Worm (Caenorhabditis elegans) whole organism, early embryonic: ENCODE results near the gene H14N18.2.

Experiments
- B0310.2 ChIP-seq: sonication (generic microtip); optimal IDR thresholded peaks from 2 replicates; lab custom pipeline; 2016; ENCODE audit warnings: mild to moderate bottlenecking, missing genetic modification characterization, missing compliant biosample characterization
- F13C5.2 ChIP-seq: sonication (generic microtip); optimal IDR thresholded peaks from 2 replicates; lab custom pipeline; 2017; ENCODE audit warnings: mild to moderate bottlenecking, missing genetic modification characterization, inconsistent platforms, missing compliant biosample characterization
- aly-1 ChIP-seq: sonication (generic microtip); optimal IDR thresholded peaks from 2 replicates; lab custom pipeline; 2016; ENCODE audit warnings: missing genetic modification characterization, missing compliant biosample characterization
- ama-1 ChIP-seq: fragments of 150-350 bp; optimal IDR thresholded peaks from 2 replicates; lab custom pipeline; 2014
- ceh-13 ChIP-seq: fragments of 200-800 bp; sonication (Bioruptor generic); optimal IDR thresholded peaks from 2 replicates; lab custom pipeline; 2018; ENCODE audit warnings: mild to moderate bottlenecking, missing genetic modification characterization, missing compliant biosample characterization
- ets-7 ChIP-seq: sonication (generic microtip); optimal IDR thresholded peaks from 2 replicates; lab custom pipeline; 2016; ENCODE audit warnings: missing genotype, missing genetic modification characterization, missing compliant biosample characterization
- flt-1 ChIP-seq: fragments of 200-800 bp; sonication (Bioruptor generic); IDR thresholded peaks from 2 replicates; pipeline ENCODE4 v1.3.6; 2022; ENCODE audit warnings: missing genetic modification characterization, missing compliant biosample characterization
- hmbx-1 ChIP-seq: sonication (generic microtip); optimal IDR thresholded peaks from 2 replicates; lab custom pipeline; 2016; ENCODE audit warnings: mild to moderate bottlenecking, missing genetic modification characterization, missing compliant biosample characterization
- hmg-4 ChIP-seq: fragments of 200-800 bp; sonication (Bioruptor generic); optimal IDR thresholded peaks from 2 replicates; lab custom pipeline; 2018; ENCODE audit warnings: mild to moderate bottlenecking, missing genetic modification characterization, missing compliant biosample characterization
- hnd-1 ChIP-seq: sonication (generic microtip); optimal IDR thresholded peaks from 2 replicates; lab custom pipeline; 2016; ENCODE audit warnings: missing genetic modification characterization, missing compliant biosample characterization
- pes-1 ChIP-seq: fragments of 200-800 bp; sonication (Bioruptor generic); IDR thresholded peaks from 2 replicates; pipeline ENCODE4 v1.3.6; 2022; ENCODE audit warnings: missing genetic modification reagents, missing genetic modification characterization, missing compliant biosample characterization
- scrt-1 ChIP-seq: fragments of 200-800 bp; sonication (Bioruptor generic); IDR thresholded peaks from 2 replicates; pipeline ENCODE4 v1.3.6; 2022; ENCODE audit warnings: missing genetic modification characterization, missing compliant biosample characterization
- sea-1 ChIP-seq: fragments of 200-800 bp; sonication (Bioruptor generic); conservative IDR thresholded peaks from 2 replicates; pipeline ENCODE4 v1.3.6; 2022; ENCODE audit warnings: missing genetic modification characterization, missing compliant biosample characterization
- tbx-11 ChIP-seq: fragments of 200-800 bp; sonication (Bioruptor generic); IDR thresholded peaks from 2 replicates; pipeline ENCODE4 v1.3.6; 2022; ENCODE audit warnings: missing genetic modification characterization, missing compliant biosample characterization
- tbx-37 ChIP-seq: fragments of 200-800 bp; sonication (Bioruptor generic); conservative IDR thresholded peaks from 2 replicates; pipeline ENCODE4 v1.3.6; 2022; ENCODE audit warnings: missing genetic modification reagents, missing genetic modification characterization, missing compliant biosample characterization
- tra-4 ChIP-seq: sonication (generic microtip); optimal IDR thresholded peaks from 2 replicates; lab custom pipeline; 2017; ENCODE audit warnings: missing genetic modification characterization, missing compliant biosample characterization

H14N18.2 gene

ce11 chrV:8932318-8932717, at the start of gene H14N18.2:
Gene H14N18.2, plus strand, starts transcription at chrV:8932618.
- TF ChIP-seq tra-4 (tag; lab: Kevin White, UChicago) (no peak), ceh-13 (GFP tag; lab: Kevin White, UChicago) (no peak), tbx-11 (GFP tag; lab: Robert Waterston, UW) (no peak), scrt-1 (GFP tag; lab: Robert Waterston, UW) (no peak), F13C5.2 (tag; lab: Kevin White, UChicago) (no peak), hmg-4 (GFP tag; lab: Kevin White, UChicago) (no peak), flt-1 (GFP tag; lab: Robert Waterston, UW) (no peak), sea-1 (GFP tag; lab: Robert Waterston, UW) (no peak), B0310.2 (tag; lab: Kevin White, UChicago) (no peak)

ce11 chrV:8897942-8898419, 34.4 kb upstream of the H14N18.2 start, which contains the start of the genes his-17 and his-18:
Gene his-17, minus strand, starts transcription at chrV:8897992.
Gene his-18, plus strand, starts transcription at chrV:8898228.
- TF ChIP-seq tbx-11 (GFP tag; lab: Robert Waterston, UW) = peak; percentile 61; the same call in 1 of the 2 replicates
- TF ChIP-seq pes-1 (GFP tag; lab: Robert Waterston, UW) = peak; percentile 77
- peak; percentile 45; the same call in 1 of the 2 replicates for TF ChIP-seq flt-1 (GFP tag; lab: Robert Waterston, UW)
- TF ChIP-seq tbx-37 (GFP tag; lab: Robert Waterston, UW) = peak; percentile 22; the same call in 1 of the 2 replicates
- peak; percentile 73 for TF ChIP-seq sea-1 (GFP tag; lab: Robert Waterston, UW)
- peak; percentile 56; the same call in 1 of the 2 replicates for TF ChIP-seq scrt-1 (GFP tag; lab: Robert Waterston, UW)

- TF ChIP-seq tbx-37 (GFP tag; lab: Robert Waterston, UW) (no peak), ama-1 (lab: Kevin White, UChicago) (peak; percentile 54)
Measured at ce11 chrV:8898756-8899155, 33.7 kb upstream of the H14N18.2 start, which contains the start of gene frpr-13. Gene frpr-13, plus strand, starts transcription at chrV:8899056.

- no peak for TF ChIP-seq ceh-13 (GFP tag; lab: Kevin White, UChicago)
- no peak for TF ChIP-seq hmbx-1 (tag; lab: Kevin White, UChicago)
- TF ChIP-seq pes-1 (GFP tag; lab: Robert Waterston, UW) = no peak
- no peak for TF ChIP-seq scrt-1 (GFP tag; lab: Robert Waterston, UW)
- TF ChIP-seq tbx-37 (GFP tag; lab: Robert Waterston, UW) = no peak
- no peak for TF ChIP-seq hmg-4 (GFP tag; lab: Kevin White, UChicago)
- no peak for TF ChIP-seq F13C5.2 (tag; lab: Kevin White, UChicago)
- TF ChIP-seq tra-4 (tag; lab: Kevin White, UChicago) = no peak
- TF ChIP-seq tbx-11 (GFP tag; lab: Robert Waterston, UW) = no peak
- no peak for TF ChIP-seq aly-1 (tag; lab: Kevin White, UChicago)
- no peak for TF ChIP-seq B0310.2 (tag; lab: Kevin White, UChicago)
- TF ChIP-seq hnd-1 (tag; lab: Kevin White, UChicago) = no peak
- no peak for TF ChIP-seq flt-1 (GFP tag; lab: Robert Waterston, UW)
Measured at ce11 chrV:8902697-8903096, 29.7 kb upstream of the H14N18.2 start, which contains the start of gene frpr-12. Gene frpr-12, plus strand, starts transcription at chrV:8902997.

- TF ChIP-seq B0310.2 (tag; lab: Kevin White, UChicago) = no peak
- no peak for TF ChIP-seq hnd-1 (tag; lab: Kevin White, UChicago)
- no peak for TF ChIP-seq ama-1 (lab: Kevin White, UChicago)
- TF ChIP-seq pes-1 (GFP tag; lab: Robert Waterston, UW) = no peak
Measured at ce11 chrV:8903916-8904315, 28.5 kb upstream of the H14N18.2 start.

ce11 chrV:8905656-8906055, 26.8 kb upstream of the H14N18.2 start:
- TF ChIP-seq ceh-13 (GFP tag; lab: Kevin White, UChicago) (no peak), pes-1 (GFP tag; lab: Robert Waterston, UW) (no peak)

- TF ChIP-seq B0310.2 (tag; lab: Kevin White, UChicago) (no peak), tra-4 (tag; lab: Kevin White, UChicago) (no peak), sea-1 (GFP tag; lab: Robert Waterston, UW) (no peak), ceh-13 (GFP tag; lab: Kevin White, UChicago) (no peak), F13C5.2 (tag; lab: Kevin White, UChicago) (no peak), tbx-37 (GFP tag; lab: Robert Waterston, UW) (no peak), flt-1 (GFP tag; lab: Robert Waterston, UW) (no peak), hnd-1 (tag; lab: Kevin White, UChicago) (no peak), tbx-11 (GFP tag; lab: Robert Waterston, UW) (no peak), ama-1 (lab: Kevin White, UChicago) (no peak)
Measured at ce11 chrV:8906896-8907295, 25.5 kb upstream of the H14N18.2 start, which contains the start of gene frpr-11. Gene frpr-11, plus strand, starts transcription at chrV:8907196.

ce11 chrV:8913940-8914339, 18.5 kb upstream of the H14N18.2 start, which contains the start of gene mod-1:
Gene mod-1, minus strand, starts transcription at chrV:8914040.
- TF ChIP-seq tbx-37 (GFP tag; lab: Robert Waterston, UW) = no peak
- no peak for TF ChIP-seq ets-7
- TF ChIP-seq flt-1 (GFP tag; lab: Robert Waterston, UW) = no peak
- no peak for TF ChIP-seq B0310.2 (tag; lab: Kevin White, UChicago)
- TF ChIP-seq pes-1 (GFP tag; lab: Robert Waterston, UW) = no peak
- TF ChIP-seq ceh-13 (GFP tag; lab: Kevin White, UChicago) = no peak
- TF ChIP-seq F13C5.2 (tag; lab: Kevin White, UChicago) = no peak
- no peak for TF ChIP-seq aly-1 (tag; lab: Kevin White, UChicago)
- TF ChIP-seq ama-1 (lab: Kevin White, UChicago) = no peak
- TF ChIP-seq sea-1 (GFP tag; lab: Robert Waterston, UW) = no peak
